Worm (Caenorhabditis elegans) whole organism, L4 larva: ENCODE results near the gene C13A2.10.

Experiments used
- D1046.2 ChIP-seq: fragments of 200-800 bp; sonication (Bioruptor generic); IDR thresholded peaks from 2 replicates; pipeline ENCODE4 v1.3.6; 2022; ENCODE audit warnings: missing genetic modification characterization, missing compliant biosample characterization
- F37D6.2 ChIP-seq: sonication (generic microtip); optimal IDR thresholded peaks from 2 replicates; lab custom pipeline; 2016; ENCODE audit warnings: mild to moderate bottlenecking, missing genetic modification characterization, missing compliant biosample characterization
- F44E2.7 ChIP-seq: fragments of 200-800 bp; sonication (Bioruptor generic); IDR thresholded peaks from 2 replicates; pipeline ENCODE4 v2.1.2; 2022; ENCODE audit warnings: missing genetic modification characterization, missing compliant biosample characterization
- F49E8.2 ChIP-seq: sonication (generic microtip); optimal IDR thresholded peaks from 2 replicates; lab custom pipeline; 2016; ENCODE audit warnings: missing compliant biosample characterization, mild to moderate bottlenecking, missing genetic modification characterization, borderline replicate concordance
- R02D3.7 ChIP-seq: fragments of 150-350 bp; sonication (generic microtip); optimal IDR thresholded peaks from 3 replicates; lab custom pipeline; 2014; ENCODE audit warnings: missing biosample characterization, missing genetic modification characterization
- ceh-20 ChIP-seq: fragments of 200-800 bp; sonication (Bioruptor generic); IDR thresholded peaks from 2 replicates; pipeline ENCODE4 v1.3.6; 2022; ENCODE audit warnings: missing genetic modification reagents, missing genetic modification characterization, missing compliant biosample characterization
- cey-2 ChIP-seq: sonication (generic microtip); optimal IDR thresholded peaks from 3 replicates; lab custom pipeline; 2017; ENCODE audit warnings: missing genetic modification characterization, mild to moderate bottlenecking, missing compliant biosample characterization, antibody characterized with exemption, borderline replicate concordance; ENCODE audit not compliant: insufficient read depth
- daf-16 ChIP-seq, 3 experiments: sonication (generic microtip); optimal IDR thresholded peaks; 2 replicates each; lab custom pipeline; 2016 to 2017; ENCODE audit warnings: missing genetic modification characterization in 3 of 3, missing genetic modification reagents in 3 of 3, mild to moderate bottlenecking in 2 of 3, missing compliant biosample characterization in 2 of 3, missing biosample characterization in 1 of 3, moderate library complexity in 1 of 3
- dmd-6 ChIP-seq: fragments of 200-800 bp; sonication (Bioruptor generic); IDR thresholded peaks from 2 replicates; pipeline ENCODE4 v1.3.6; 2022; ENCODE audit warnings: missing genetic modification reagents, missing genetic modification characterization, missing compliant biosample characterization
- dpl-1 ChIP-seq: fragments of 150-350 bp; optimal IDR thresholded peaks from 2 replicates; lab custom pipeline; 2014; ENCODE audit warnings: missing biosample characterization, missing genetic modification reagents, missing genetic modification characterization
- egl-27 ChIP-seq: sonication (generic microtip); optimal IDR thresholded peaks from 3 replicates; lab custom pipeline; 2017; ENCODE audit warnings: missing biosample characterization, missing genetic modification reagents, missing genetic modification characterization
- egl-43 ChIP-seq: fragments of 200-800 bp; sonication (Bioruptor generic); IDR thresholded peaks from 2 replicates; pipeline ENCODE4 v1.3.6; 2022; ENCODE audit warnings: missing genetic modification reagents, missing genetic modification characterization, missing compliant biosample characterization
- fkh-10 ChIP-seq: fragments of 150-350 bp; optimal IDR thresholded peaks from 2 replicates; lab custom pipeline; 2014; ENCODE audit warnings: missing biosample characterization, missing genetic modification reagents, missing genetic modification characterization
- hlh-30 ChIP-seq: sonication (generic microtip); optimal IDR thresholded peaks from 2 replicates; lab custom pipeline; 2017; ENCODE audit warnings: antibody characterized with exemption, mild to moderate bottlenecking, missing genetic modification characterization, missing compliant biosample characterization; ENCODE audit not compliant: insufficient read depth
- hmg-1.1 ChIP-seq: fragments of 200-800 bp; sonication (Bioruptor generic); IDR thresholded peaks from 2 replicates; pipeline ENCODE4 v1.3.6; 2022; ENCODE audit warnings: missing genetic modification reagents, missing genetic modification characterization, missing compliant biosample characterization
- lim-7 ChIP-seq: fragments of 200-800 bp; sonication (Bioruptor generic); IDR thresholded peaks from 2 replicates; pipeline ENCODE4 v1.3.6; 2022; ENCODE audit warnings: missing genetic modification characterization, missing compliant biosample characterization
- lin-1 ChIP-seq: fragments of 200-800 bp; sonication (Bioruptor generic); IDR thresholded peaks from 2 replicates; pipeline ENCODE4 v1.3.6; 2022; ENCODE audit warnings: missing genetic modification reagents, missing genetic modification characterization, missing compliant biosample characterization
- lin-13 ChIP-seq: fragments of 150-350 bp; optimal IDR thresholded peaks from 2 replicates; lab custom pipeline; 2014; ENCODE audit warnings: missing biosample characterization, missing genetic modification reagents, missing genetic modification characterization
- lin-15B ChIP-seq: fragments of 150-350 bp; sonication (generic microtip); optimal IDR thresholded peaks from 3 replicates; lab custom pipeline; 2014; ENCODE audit warnings: missing biosample characterization, missing genetic modification characterization
- lin-29 ChIP-seq: fragments of 200-800 bp; sonication (Bioruptor generic); IDR thresholded peaks from 2 replicates; pipeline ENCODE4 v1.3.6; 2022; ENCODE audit warnings: missing genetic modification reagents, missing genetic modification characterization, missing compliant biosample characterization
- lir-3 ChIP-seq: sonication (generic microtip); optimal IDR thresholded peaks from 2 replicates; lab custom pipeline; 2016; ENCODE audit warnings: mild to moderate bottlenecking, missing genetic modification characterization, missing compliant biosample characterization
- madf-5 ChIP-seq, 2 experiments: fragments of 200-800 bp; sonication (Bioruptor generic); IDR thresholded peaks; 2 replicates each; pipeline ENCODE4 v1.3.6; 2022; ENCODE audit warnings: missing compliant biosample characterization in 2 of 2, missing genetic modification characterization in 2 of 2
- madf-9 ChIP-seq: fragments of 200-800 bp; sonication (Bioruptor generic); conservative IDR thresholded peaks from 2 replicates; pipeline ENCODE4 v1.3.6; 2022; ENCODE audit warnings: missing genetic modification reagents, missing genetic modification characterization, missing compliant biosample characterization
- mdl-1 ChIP-seq, 2 experiments: fragments of 150-350 bp in 1 of 2; sonication (generic microtip) in 1 of 2; optimal IDR thresholded peaks; 2 replicates each; lab custom pipeline; 2014 to 2017; ENCODE audit warnings: missing biosample characterization in 2 of 2, missing genetic modification characterization in 2 of 2
- nhr-42 ChIP-seq: fragments of 200-800 bp; sonication (Bioruptor generic); IDR thresholded peaks from 2 replicates; pipeline ENCODE4 v1.3.6; 2022; ENCODE audit warnings: missing genetic modification characterization, missing compliant biosample characterization
- nhr-48 ChIP-seq: sonication (generic microtip); optimal IDR thresholded peaks from 2 replicates; lab custom pipeline; 2016; ENCODE audit warnings: mild to moderate bottlenecking, missing genetic modification characterization, missing compliant biosample characterization
- nhr-77 ChIP-seq: fragments of 150-350 bp; optimal IDR thresholded peaks from 2 replicates; lab custom pipeline; 2014; ENCODE audit warnings: missing biosample characterization, missing genetic modification characterization
- pha-4 ChIP-seq, 2 experiments: fragments of 150-350 bp in 1 of 2; fragments of 200-800 bp in 1 of 2; sonication (Bioruptor generic) in 1 of 2; IDR thresholded peaks in 1 of 2; optimal IDR thresholded peaks in 1 of 2; 2 replicates each; pipeline versions ENCODE4 v1.3.6 to Lab custom; 2014 to 2022; ENCODE audit warnings: missing genetic modification characterization in 2 of 2, missing genetic modification reagents in 2 of 2, missing biosample characterization in 1 of 2, missing compliant biosample characterization in 1 of 2
- pqm-1 ChIP-seq: sonication (generic microtip); optimal IDR thresholded peaks from 2 replicates; lab custom pipeline; 2017; ENCODE audit warnings: missing biosample characterization, missing genetic modification characterization
- rbr-2 ChIP-seq: sonication (generic microtip); optimal IDR thresholded peaks from 2 replicates; lab custom pipeline; 2016; ENCODE audit warnings: missing genotype, missing genetic modification characterization, missing compliant biosample characterization
- skn-1 ChIP-seq: fragments of 150-350 bp; optimal IDR thresholded peaks from 2 replicates; lab custom pipeline; 2014; ENCODE audit warnings: missing biosample characterization, missing genetic modification characterization
- tra-1 ChIP-seq: fragments of 200-800 bp; sonication (Bioruptor generic); IDR thresholded peaks from 2 replicates; pipeline ENCODE4 v1.3.6; 2022; ENCODE audit warnings: missing genetic modification reagents, missing genetic modification characterization, missing compliant biosample characterization
- unc-39 ChIP-seq: sonication (generic microtip); optimal IDR thresholded peaks from 2 replicates; lab custom pipeline; 2017; ENCODE audit warnings: missing biosample characterization, missing genetic modification characterization
- zag-1 ChIP-seq: fragments of 150-350 bp; optimal IDR thresholded peaks from 2 replicates; lab custom pipeline; 2014; ENCODE audit warnings: missing biosample characterization, missing genetic modification characterization
- zfp-2 ChIP-seq: sonication (generic microtip); optimal IDR thresholded peaks from 2 replicates; lab custom pipeline; 2016; ENCODE audit warnings: mild to moderate bottlenecking, missing genetic modification characterization, missing compliant biosample characterization
- ztf-11 ChIP-seq: fragments of 150-350 bp; optimal IDR thresholded peaks from 2 replicates; lab custom pipeline; 2014; ENCODE audit warnings: missing biosample characterization, missing genetic modification characterization

C13A2.10 gene

DNA sequence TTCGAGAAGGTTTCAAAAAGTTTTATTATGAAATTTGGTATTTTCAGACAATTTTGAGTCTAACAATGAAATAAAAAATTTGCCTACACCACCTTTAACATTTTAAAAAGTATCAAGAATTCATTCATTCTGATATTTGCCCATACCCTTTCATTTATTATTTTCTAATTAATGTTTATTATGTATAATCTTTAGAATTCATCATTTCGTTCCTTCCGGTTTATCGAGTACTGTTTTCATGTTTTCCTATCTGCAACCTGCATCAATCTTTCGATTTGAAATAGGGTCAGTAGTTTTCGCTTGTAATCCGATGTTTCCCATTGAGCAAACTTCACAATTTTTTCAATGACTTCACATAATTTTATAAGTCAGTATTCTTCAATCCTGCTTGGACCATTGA lies 5.5 kb downstream of the C13A2.10 start, which contains the start of gene C13A2.6:
Gene C13A2.6 (plus strand): TSS at position 301 of the 400 bp plus-strand sequence.
- TF ChIP-seq hmg-1.1 (GFP tag; lab: Robert Waterston, UW) (no peak), rbr-2 (no peak), mdl-1 (tag; optimal IDR thresholded peaks at IDR 0.05; lab: Kevin White, UChicago) (no peak), F37D6.2 (tag; lab: Kevin White, UChicago) (no peak), fkh-10 (GFP tag; lab: Kevin White, UChicago) (no peak), lin-13 (GFP tag; lab: Kevin White, UChicago) (no peak), dpl-1 (GFP tag; lab: Kevin White, UChicago) (no peak), F44E2.7 (no peak), ztf-11 (no peak), zag-1 (tag; lab: Kevin White, UChicago) (no peak), egl-27 (tag; lab: Kevin White, UChicago) (no peak), madf-5 (GFP tag; IDR thresholded peaks at IDR 0.05; lab: Robert Waterston, UW) (no peak), pqm-1 (no peak), F49E8.2 (no peak), daf-16 (GFP tag; optimal IDR thresholded peaks at IDR 0.05; lab: Kevin White, UChicago) (no peak), daf-16 (tag; optimal IDR thresholded peaks at IDR 0.05; lab: Kevin White, UChicago) (no peak)

ce11 chrV:7266021-7266420 lies 8.9 kb downstream of the C13A2.10 start, which contains the start of gene C13A2.7:
TSS of gene C13A2.7 (plus strand) at chrV:7266321.
- TF ChIP-seq hlh-30 (tag; lab: Kevin White, UChicago) = no peak
- no peak for TF ChIP-seq D1046.2 (GFP tag; lab: Robert Waterston, UW)
- TF ChIP-seq nhr-42 (GFP tag; lab: Robert Waterston, UW) = no peak
- TF ChIP-seq egl-43 (GFP tag; lab: Robert Waterston, UW) = no peak
- no peak for TF ChIP-seq lir-3 (tag; lab: Kevin White, UChicago)
- TF ChIP-seq F49E8.2 = no peak
- TF ChIP-seq lin-1 (GFP tag; lab: Robert Waterston, UW) = no peak
- TF ChIP-seq, all 104 proteins: peak for 0

ce11 chrV:7264042-7264441 lies 10.8 kb downstream of the C13A2.10 start, which contains the start of gene C13A2.9:
TSS of gene C13A2.9 (minus strand) at chrV:7264142.
- TF ChIP-seq skn-1 (tag; lab: Kevin White, UChicago) (no peak), lin-29 (no peak), tra-1 (GFP tag; lab: Robert Waterston, UW) (no peak), dpl-1 (GFP tag; lab: Kevin White, UChicago) (no peak), R02D3.7 (tag; lab: Kevin White, UChicago) (no peak), hlh-30 (tag; lab: Kevin White, UChicago) (no peak), dmd-6 (GFP tag; lab: Robert Waterston, UW) (no peak), lim-7 (GFP tag; lab: Robert Waterston, UW) (no peak), cey-2 (no peak), unc-39 (tag; lab: Kevin White, UChicago) (no peak), lin-15B (tag; lab: Kevin White, UChicago) (no peak), F49E8.2 (no peak), pha-4 (GFP tag; IDR thresholded peaks at IDR 0.05; lab: Robert Waterston, UW) (no peak), pha-4 (tag; optimal IDR thresholded peaks at IDR 0.05; lab: Kevin White, UChicago) (no peak), nhr-77 (tag; lab: Kevin White, UChicago) (no peak), F44E2.7 (no peak), ceh-20 (GFP tag; lab: Robert Waterston, UW) (no peak), nhr-48 (tag; lab: Kevin White, UChicago) (no peak), madf-9 (no peak), zfp-2 (tag; lab: Kevin White, UChicago) (no peak), madf-5 (GFP tag; IDR thresholded peaks at IDR 0.05; lab: Robert Waterston, UW) (no peak)
